Fruit fly (Drosophila melanogaster) whole organism, embryonic: ENCODE measurements around the gene CG13699.

Source experiments
- CG10274 ChIP-seq: fragments of 200-800 bp; sonication (Bioruptor generic); optimal IDR thresholded peaks from 3 replicates; lab custom pipeline; 2017; ENCODE audit warnings: missing biosample characterization, mild to moderate bottlenecking, missing genetic modification characterization
- CG10462 ChIP-seq: fragments of 200-800 bp; sonication (Bioruptor generic); optimal IDR thresholded peaks from 2 replicates; lab custom pipeline; 2016; ENCODE audit warnings: missing biosample characterization, missing genetic modification characterization
- CG10565 ChIP-seq: fragments of 200-800 bp; sonication (Bioruptor generic); optimal IDR thresholded peaks from 3 replicates; lab custom pipeline; 2016; ENCODE audit warnings: missing biosample characterization, mild to moderate bottlenecking, missing genetic modification characterization
- CG10979 ChIP-seq: fragments of 200-800 bp; sonication (Bioruptor generic); optimal IDR thresholded peaks from 2 replicates; lab custom pipeline; 2018; ENCODE audit warnings: missing biosample characterization, mild to moderate bottlenecking, missing genetic modification characterization, moderate library complexity
- CG11093 ChIP-seq: fragments of 200-800 bp; sonication (Bioruptor generic); IDR thresholded peaks from 3 replicates; pipeline ENCODE4 v1.3.6; 2022; ENCODE audit warnings: missing biosample characterization, missing genetic modification characterization
- CG12769 ChIP-seq: fragments of 200-800 bp; sonication (Bioruptor generic); optimal IDR thresholded peaks from 2 replicates; lab custom pipeline; 2019; ENCODE audit warnings: missing biosample characterization, mild to moderate bottlenecking, missing genetic modification characterization, moderate library complexity
- CG12942 ChIP-seq: fragments of 200-800 bp; sonication (Bioruptor generic); optimal IDR thresholded peaks from 3 replicates; lab custom pipeline; 2016; ENCODE audit warnings: missing biosample characterization, missing genetic modification characterization
- CG13624 ChIP-seq: fragments of 200-800 bp; sonication (Bioruptor generic); optimal IDR thresholded peaks from 2 replicates; lab custom pipeline; 2016; ENCODE audit warnings: missing biosample characterization, missing genetic modification characterization
- CG1529 ChIP-seq: fragments of 200-800 bp; sonication (Bioruptor generic); optimal IDR thresholded peaks from 3 replicates; lab custom pipeline; 2018; ENCODE audit warnings: missing biosample characterization, missing genetic modification characterization
- CG16779 ChIP-seq: fragments of 200-800 bp; sonication (Bioruptor generic); IDR thresholded peaks from 2 replicates; pipeline ENCODE4 v1.3.6; 2022; ENCODE audit warnings: missing biosample characterization, missing genetic modification characterization
- CG17361 ChIP-seq: fragments of 200-800 bp; sonication (Bioruptor generic); IDR thresholded peaks from 3 replicates; pipeline ENCODE4 v1.3.6; 2022; ENCODE audit warnings: missing biosample characterization, missing genetic modification characterization
- CG3065 ChIP-seq: fragments of 200-800 bp; sonication (Bioruptor generic); optimal IDR thresholded peaks from 2 replicates; lab custom pipeline; 2016; ENCODE audit warnings: missing biosample characterization, missing genetic modification characterization
- CG31388 ChIP-seq: fragments of 200-800 bp; sonication (Bioruptor generic); optimal IDR thresholded peaks from 2 replicates; lab custom pipeline; 2016; ENCODE audit warnings: missing biosample characterization, missing genetic modification characterization
- CG34224 ChIP-seq: fragments of 200-800 bp; sonication (Bioruptor generic); IDR thresholded peaks from 3 replicates; pipeline ENCODE4 v1.3.6; 2022; ENCODE audit warnings: missing biosample characterization, missing genetic modification characterization; ENCODE audit not compliant: partially characterized antibody
- CG3847 ChIP-seq: fragments of 200-800 bp; sonication (Bioruptor generic); IDR thresholded peaks from 2 replicates; pipeline ENCODE4 v1.3.6; 2022; ENCODE audit warnings: missing biosample characterization, missing genetic modification characterization
- CG5180 ChIP-seq: fragments of 200-800 bp; sonication (Bioruptor generic); optimal IDR thresholded peaks from 3 replicates; lab custom pipeline; 2017; ENCODE audit warnings: missing biosample characterization, missing genetic modification characterization, mild to moderate bottlenecking, moderate library complexity, missing genetic modification reagents
- CG7839 ChIP-seq: fragments of 200-800 bp; sonication (Bioruptor generic); optimal IDR thresholded peaks from 3 replicates; lab custom pipeline; 2018; ENCODE audit warnings: missing biosample characterization, mild to moderate bottlenecking, missing genetic modification characterization, moderate library complexity
- CG8765 ChIP-seq: fragments of 200-800 bp; sonication (Bioruptor generic); IDR thresholded peaks from 2 replicates; pipeline ENCODE4 v1.3.6; 2022; ENCODE audit warnings: missing biosample characterization, missing genetic modification characterization
- Camta ChIP-seq: fragments of 200-800 bp; sonication (Bioruptor generic); optimal IDR thresholded peaks from 2 replicates; lab custom pipeline; 2016; ENCODE audit warnings: missing biosample characterization, missing genetic modification characterization
- Dad ChIP-seq: fragments of 200-800 bp; sonication (Bioruptor generic); optimal IDR thresholded peaks from 3 replicates; lab custom pipeline; 2016; ENCODE audit warnings: missing biosample characterization, missing genetic modification characterization
- Dll ChIP-seq: fragments of 200-800 bp; sonication (Bioruptor generic); IDR thresholded peaks from 4 replicates; pipeline ENCODE4 v1.3.6; 2022; ENCODE audit warnings: missing biosample characterization, missing genetic modification characterization; ENCODE audit not compliant: partially characterized antibody
- Drgx ChIP-seq: fragments of 200-800 bp; sonication (Bioruptor generic); IDR thresholded peaks from 2 replicates; pipeline ENCODE4 v1.3.6; 2022; ENCODE audit warnings: missing biosample characterization, missing genetic modification characterization
- Fer1 ChIP-seq: fragments of 200-800 bp; sonication (Bioruptor generic); optimal IDR thresholded peaks from 2 replicates; lab custom pipeline; 2017; ENCODE audit warnings: missing biosample characterization, mild to moderate bottlenecking, missing genetic modification characterization
- HLH3B ChIP-seq: fragments of 200-800 bp; sonication (Bioruptor generic); IDR thresholded peaks from 2 replicates; pipeline ENCODE4 v1.3.6; 2022; ENCODE audit warnings: missing biosample characterization, missing genetic modification characterization
- HLHmδ ChIP-seq: fragments of 200-800 bp; sonication (Bioruptor generic); optimal IDR thresholded peaks from 2 replicates; lab custom pipeline; 2018; ENCODE audit warnings: missing biosample characterization, mild to moderate bottlenecking, missing genetic modification characterization, moderate library complexity
- Jarid2 ChIP-seq: fragments of 200-800 bp; sonication (Bioruptor generic); optimal IDR thresholded peaks from 3 replicates; lab custom pipeline; 2017; ENCODE audit warnings: mild to moderate bottlenecking, missing biosample characterization, missing genetic modification reagents, missing genetic modification characterization
- Nf-YC ChIP-seq: fragments of 200-800 bp; optimal IDR thresholded peaks from 3 replicates; lab custom pipeline; 2019; ENCODE audit warnings: missing biosample characterization, mild to moderate bottlenecking, missing genetic modification characterization, moderate library complexity
- Scr ChIP-seq: fragments of 200-800 bp; sonication (Bioruptor generic); IDR thresholded peaks from 2 replicates; pipeline ENCODE4 v1.3.6; 2022; ENCODE audit warnings: missing biosample characterization, missing genetic modification characterization; ENCODE audit not compliant: partially characterized antibody
- Spps ChIP-seq: fragments of 200-800 bp; sonication (Bioruptor generic); optimal IDR thresholded peaks from 2 replicates; lab custom pipeline; 2018; ENCODE audit warnings: missing biosample characterization, mild to moderate bottlenecking, missing genetic modification characterization
- Ssrp ChIP-seq: fragments of 200-800 bp; sonication (Bioruptor generic); optimal IDR thresholded peaks from 2 replicates; lab custom pipeline; 2018; ENCODE audit warnings: missing biosample characterization, mild to moderate bottlenecking, missing genetic modification characterization, moderate library complexity
- Trl ChIP-seq, 3 experiments: fragments of >200 bp in 2 of 3; fragments of 200-800 bp in 1 of 3; sonication (Bioruptor generic) in 1 of 3; optimal IDR thresholded peaks; 2 replicates in 1 of 3; 3 replicates in 2 of 3; lab custom pipeline; 2016 to 2017; ENCODE audit warnings: missing biosample characterization in 1 of 3, missing genetic modification characterization in 1 of 3
- YL-1 ChIP-seq: fragments of 200-800 bp; sonication (Bioruptor generic); optimal IDR thresholded peaks from 3 replicates; lab custom pipeline; 2017; ENCODE audit warnings: missing biosample characterization, mild to moderate bottlenecking, missing genetic modification characterization
- ac ChIP-seq: fragments of 200-800 bp; sonication (Bioruptor generic); optimal IDR thresholded peaks from 3 replicates; lab custom pipeline; 2017; ENCODE audit warnings: missing biosample characterization, mild to moderate bottlenecking, missing genetic modification characterization
- al ChIP-seq: fragments of 200-800 bp; sonication (Bioruptor generic); IDR thresholded peaks from 2 replicates; pipeline ENCODE4 v1.3.6; 2022; ENCODE audit warnings: missing biosample characterization, missing genetic modification characterization
- amos ChIP-seq: fragments of 200-800 bp; sonication (Bioruptor generic); IDR thresholded peaks from 2 replicates; pipeline ENCODE4 v1.3.6; 2022; ENCODE audit warnings: missing biosample characterization, missing genetic modification characterization; ENCODE audit not compliant: partially characterized antibody
- cas ChIP-seq: fragments of 200-800 bp; sonication (Bioruptor generic); IDR thresholded peaks from 2 replicates; pipeline ENCODE4 v1.3.6; 2022; ENCODE audit warnings: missing biosample characterization, missing genetic modification characterization
- chinmo ChIP-seq: fragments of 200-800 bp; sonication (Bioruptor generic); IDR thresholded peaks from 4 replicates; pipeline ENCODE4 v1.3.6; 2022; ENCODE audit warnings: missing biosample characterization, missing genetic modification characterization; ENCODE audit not compliant: partially characterized antibody
- dysf ChIP-seq: fragments of 200-800 bp; sonication (Bioruptor generic); IDR thresholded peaks from 3 replicates; pipeline ENCODE4 v1.3.6; 2022; ENCODE audit warnings: missing biosample characterization, missing genetic modification characterization
- gcm2 ChIP-seq: fragments of 200-800 bp; sonication (Bioruptor generic); optimal IDR thresholded peaks from 2 replicates; lab custom pipeline; 2016; ENCODE audit warnings: missing biosample characterization, missing genetic modification characterization
- mld ChIP-seq: fragments of 200-800 bp; sonication (Bioruptor generic); IDR thresholded peaks from 3 replicates; pipeline ENCODE4 v1.3.6; 2022; ENCODE audit warnings: missing biosample characterization, missing genetic modification characterization; ENCODE audit not compliant: partially characterized antibody
- p53 ChIP-seq: fragments of 200-800 bp; sonication (Bioruptor generic); optimal IDR thresholded peaks from 2 replicates; lab custom pipeline; 2016; ENCODE audit warnings: missing biosample characterization, missing genetic modification characterization
- peb ChIP-seq: fragments of 200-800 bp; sonication (Bioruptor generic); IDR thresholded peaks from 2 replicates; pipeline ENCODE4 v1.3.6; 2022; ENCODE audit warnings: missing biosample characterization, missing genetic modification characterization
- ro ChIP-seq: fragments of 200-800 bp; sonication (Bioruptor generic); IDR thresholded peaks from 2 replicates; pipeline ENCODE4 v1.3.6; 2022; ENCODE audit warnings: missing biosample characterization, missing genetic modification characterization
- schlank ChIP-seq: fragments of 200-800 bp; sonication (Bioruptor generic); optimal IDR thresholded peaks from 2 replicates; lab custom pipeline; 2018; ENCODE audit warnings: missing biosample characterization, mild to moderate bottlenecking, missing genetic modification characterization
- sd ChIP-seq: fragments of 200-800 bp; sonication (Bioruptor generic); optimal IDR thresholded peaks from 3 replicates; lab custom pipeline; 2018; ENCODE audit warnings: missing biosample characterization, mild to moderate bottlenecking, missing genetic modification characterization, moderate library complexity
- tll ChIP-seq, 2 experiments: fragments of 200-800 bp in 1 of 2; fragments of >200 bp in 1 of 2; sonication (Bioruptor generic) in 1 of 2; optimal IDR thresholded peaks; 2 replicates each; lab custom pipeline; 2017 to 2019; ENCODE audit warnings: missing biosample characterization in 2 of 2, missing genetic modification characterization in 2 of 2, mild to moderate bottlenecking in 1 of 2, moderate library complexity in 1 of 2
- wek ChIP-seq: fragments of 200-800 bp; sonication (Bioruptor generic); optimal IDR thresholded peaks from 3 replicates; lab custom pipeline; 2018; ENCODE audit warnings: missing biosample characterization, mild to moderate bottlenecking, missing genetic modification characterization, moderate library complexity

Gene CG13699

dm6 chr3L:18185542-18186312 is 23.4 kb upstream of the CG13699 start, which contains the start of gene hid (continued):
- TF ChIP-seq CG12769 (tag; lab: Kevin White, UChicago) = peak; percentile 82
- no peak for TF ChIP-seq CG34224 (GFP tag; lab: Robert Waterston, UW)
- TF ChIP-seq amos (GFP tag; lab: Robert Waterston, UW) = peak; percentile 24; the same call in 1 of the 2 replicates
- peak; percentile 88 for TF ChIP-seq Drgx
- TF ChIP-seq p53 (GFP tag; lab: Kevin White, UChicago) = peak; percentile 87
- TF ChIP-seq Trl (optimal IDR thresholded peaks at IDR 0.05; lab: Kevin White, UChicago) = peak; percentile 63 to 84
- peak; percentile 86 for TF ChIP-seq Trl (GFP tag; optimal IDR thresholded peaks at IDR 0.05; lab: Kevin White, UChicago)
- TF ChIP-seq gcm2 (GFP tag; lab: Kevin White, UChicago) = peak; percentile 76
- peak; percentile 69 for TF ChIP-seq al (GFP tag; lab: Robert Waterston, UW)
- peak; percentile 81 for TF ChIP-seq CG10462
- TF ChIP-seq mld (GFP tag; lab: Robert Waterston, UW) = no peak
- peak; percentile 73 for TF ChIP-seq CG13624 (GFP tag; lab: Kevin White, UChicago)
- TF ChIP-seq CG10274 = peak; percentile 54
- peak; percentile 93 for TF ChIP-seq CG17361 (GFP tag; lab: Robert Waterston, UW)
- TF ChIP-seq Scr (GFP tag; lab: Robert Waterston, UW) = no peak
- TF ChIP-seq HLH3B (GFP tag; lab: Robert Waterston, UW) = peak; percentile 73
- TF ChIP-seq Fer1 = peak; percentile 69
- peak; percentile 88 for TF ChIP-seq dysf (GFP tag; lab: Robert Waterston, UW)
- peak; percentile 50 for TF ChIP-seq CG31388 (GFP tag; lab: Kevin White, UChicago)
- peak; percentile 77 for TF ChIP-seq peb
- peak; percentile 72 for TF ChIP-seq CG3847 (GFP tag; lab: Robert Waterston, UW)
- TF ChIP-seq HLHmδ (GFP tag; lab: Kevin White, UChicago) = peak; percentile 70
- TF ChIP-seq Nf-YC (tag; lab: Kevin White, UChicago) = peak; percentile 64
- peak; percentile 78; the same call in 1 of the 2 replicates for TF ChIP-seq CG8765 (GFP tag; lab: Robert Waterston, UW)
- TF ChIP-seq CG11093 = peak; percentile 84
- peak; percentile 61 for TF ChIP-seq CG5180 (GFP tag; lab: Kevin White, UChicago)
- peak; percentile 39 for TF ChIP-seq YL-1
- peak; percentile 63 for TF ChIP-seq CG10565
- TF ChIP-seq Jarid2 = peak; percentile 91
- peak; percentile 79; the same call in 3 of the 4 replicates for TF ChIP-seq chinmo (GFP tag; lab: Robert Waterston, UW)
- no peak for TF ChIP-seq wek (GFP tag; lab: Kevin White, UChicago)
- TF ChIP-seq tll (GFP tag; optimal IDR thresholded peaks at IDR 0.05; lab: Kevin White, UChicago) = peak; percentile 82 to 98
- peak; percentile 88 for TF ChIP-seq Camta (GFP tag; lab: Kevin White, UChicago)
- TF ChIP-seq ac (GFP tag; lab: Kevin White, UChicago) = peak; percentile 66
- TF ChIP-seq Ssrp (tag; lab: Kevin White, UChicago) = peak; percentile 85
- peak; percentile 91 for TF ChIP-seq CG10979 (tag; lab: Kevin White, UChicago)
- peak; percentile 89 for TF ChIP-seq CG7839
- 0 out of 2 replicates have a peak, but pooled peaks have one; percentile 51 for TF ChIP-seq cas (GFP tag; lab: Robert Waterston, UW)
- TF ChIP-seq CG3065 = peak; percentile 63
- TF ChIP-seq ro = peak; percentile 58; the same call in 1 of the 2 replicates
- TF ChIP-seq Dll (GFP tag; lab: Robert Waterston, UW) = 0 out of 4 replicates have a peak, but pooled peaks have one; percentile 34
- TF ChIP-seq CG12942 (GFP tag; lab: Kevin White, UChicago) = peak; percentile 78
- TF ChIP-seq Spps (tag; lab: Kevin White, UChicago) = peak; percentile 54
- no peak for TF ChIP-seq CG16779
- peak; percentile 84 for TF ChIP-seq Dad (GFP tag; lab: Kevin White, UChicago)
- no peak for TF ChIP-seq schlank (tag; lab: Kevin White, UChicago)
- TF ChIP-seq CG1529 (GFP tag; lab: Kevin White, UChicago) = peak; percentile 84
- peak; percentile 73 for TF ChIP-seq sd
